Worm (Caenorhabditis elegans) whole organism, mixed stage, embryonic: ENCODE measurements around the gene ZK1290.15.

Experiments
- blmp-1 ChIP-seq: fragments of 150-350 bp; optimal IDR thresholded peaks from 2 replicates; lab custom pipeline; 2014; ENCODE audit warnings: missing biosample characterization, missing genetic modification characterization
- elt-3 ChIP-seq: fragments of 150-350 bp; optimal IDR thresholded peaks from 2 replicates; lab custom pipeline; 2014; ENCODE audit warnings: missing biosample characterization, missing genetic modification characterization
- ham-2 ChIP-seq: fragments of 200-800 bp; sonication (Bioruptor generic); optimal IDR thresholded peaks from 2 replicates; lab custom pipeline; 2018; ENCODE audit warnings: mild to moderate bottlenecking, missing genetic modification characterization, missing compliant biosample characterization
- lsy-2 ChIP-seq: fragments of 150-350 bp; optimal IDR thresholded peaks from 2 replicates; lab custom pipeline; 2014; ENCODE audit warnings: missing biosample characterization, missing genetic modification characterization
- nhr-237 ChIP-seq: fragments of 150-350 bp; optimal IDR thresholded peaks from 2 replicates; lab custom pipeline; 2014; ENCODE audit warnings: missing biosample characterization, missing genetic modification characterization
- nhr-28 ChIP-seq: fragments of 150-350 bp; optimal IDR thresholded peaks from 2 replicates; lab custom pipeline; 2014; ENCODE audit warnings: missing biosample characterization, missing genetic modification characterization
- snpc-4 ChIP-seq: fragments of 150-350 bp; optimal IDR thresholded peaks from 2 replicates; lab custom pipeline; 2014; ENCODE audit warnings: missing biosample characterization, missing genetic modification characterization
- unc-62 ChIP-seq: fragments of 150-350 bp; optimal IDR thresholded peaks from 2 replicates; lab custom pipeline; 2014; ENCODE audit warnings: missing biosample characterization, missing genetic modification reagents, missing genetic modification characterization

DNA sequence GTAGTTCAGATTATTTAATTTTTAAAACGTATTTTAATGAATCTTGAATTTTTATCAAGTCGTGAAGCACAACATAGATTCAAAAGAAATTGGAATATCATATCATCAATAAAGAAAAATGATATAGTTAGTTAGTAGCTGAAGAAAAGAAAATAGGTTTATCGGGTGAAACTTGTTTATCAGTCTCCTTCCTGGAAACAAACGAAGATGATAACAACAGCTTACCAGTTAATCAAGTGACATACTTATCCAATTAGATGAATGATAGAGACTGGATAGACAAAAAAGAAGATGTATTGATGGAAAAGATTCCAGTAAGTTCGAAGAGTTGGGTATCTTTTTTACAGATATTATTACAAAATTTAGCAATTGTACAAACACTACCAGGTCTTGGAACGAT is 19.6 kb downstream of the ZK1290.15 start:
- TF ChIP-seq snpc-4 (tag; lab: Kevin White, UChicago) (no peak), elt-3 (no peak), unc-62 (GFP tag; lab: Kevin White, UChicago) (no peak), ham-2 (GFP tag; lab: Kevin White, UChicago) (no peak), nhr-237 (tag; lab: Kevin White, UChicago) (no peak), lsy-2 (tag; lab: Kevin White, UChicago) (no peak), nhr-28 (no peak), blmp-1 (no peak)
